Fruit fly (Drosophila melanogaster) whole organism, embryonic: ENCODE results near the gene Rpt6R.

Experiments
- ATbp ChIP-seq: fragments of 200-800 bp; sonication (Bioruptor generic); optimal IDR thresholded peaks from 2 replicates; lab custom pipeline; 2017; ENCODE audit warnings: missing biosample characterization, mild to moderate bottlenecking, missing genetic modification characterization, missing genetic modification reagents
- CG12236 ChIP-seq: fragments of 200-800 bp; sonication (Bioruptor generic); optimal IDR thresholded peaks from 2 replicates; lab custom pipeline; 2016; ENCODE audit warnings: missing biosample characterization, missing genetic modification characterization
- CG12769 ChIP-seq: fragments of 200-800 bp; sonication (Bioruptor generic); optimal IDR thresholded peaks from 2 replicates; lab custom pipeline; 2019; ENCODE audit warnings: missing biosample characterization, mild to moderate bottlenecking, missing genetic modification characterization, moderate library complexity
- CG13894 ChIP-seq: fragments of 200-800 bp; sonication (Bioruptor generic); optimal IDR thresholded peaks from 3 replicates; lab custom pipeline; 2018; ENCODE audit warnings: missing biosample characterization, mild to moderate bottlenecking, missing genetic modification characterization, moderate library complexity
- CG1647 ChIP-seq: fragments of 200-800 bp; sonication (Bioruptor generic); optimal IDR thresholded peaks from 3 replicates; lab custom pipeline; 2016; ENCODE audit warnings: missing biosample characterization, missing genetic modification characterization
- CG17186 ChIP-seq: fragments of 200-800 bp; sonication (Bioruptor generic); optimal IDR thresholded peaks from 3 replicates; lab custom pipeline; 2017; ENCODE audit warnings: missing biosample characterization, missing genetic modification reagents, missing genetic modification characterization
- CG2678 ChIP-seq: fragments of 200-800 bp; sonication (Bioruptor generic); optimal IDR thresholded peaks from 3 replicates; lab custom pipeline; 2019; ENCODE audit warnings: missing biosample characterization, mild to moderate bottlenecking, missing genetic modification characterization, moderate library complexity
- CG30403 ChIP-seq: fragments of 200-800 bp; sonication (Bioruptor generic); optimal IDR thresholded peaks from 3 replicates; lab custom pipeline; 2016; ENCODE audit warnings: missing biosample characterization, missing genetic modification characterization
- CG42726 ChIP-seq: fragments of 200-800 bp; sonication (Bioruptor generic); IDR thresholded peaks from 2 replicates; pipeline ENCODE4 v1.3.6; 2022; ENCODE audit warnings: missing biosample characterization, missing genetic modification characterization; ENCODE audit not compliant: partially characterized antibody
- CG4328 ChIP-seq: fragments of 200-800 bp; sonication (Bioruptor generic); optimal IDR thresholded peaks from 3 replicates; lab custom pipeline; 2017; ENCODE audit warnings: missing biosample characterization, missing genetic modification reagents, missing genetic modification characterization
- CG4820 ChIP-seq: fragments of 200-800 bp; sonication (Bioruptor generic); optimal IDR thresholded peaks from 3 replicates; lab custom pipeline; 2016; ENCODE audit warnings: missing biosample characterization, missing genetic modification characterization
- CG6175 ChIP-seq: fragments of 200-800 bp; sonication (Bioruptor generic); IDR thresholded peaks from 3 replicates; pipeline ENCODE4 v1.3.6; 2022; ENCODE audit warnings: missing biosample characterization, missing genetic modification characterization
- Deaf1 ChIP-seq: fragments of 200-800 bp; optimal IDR thresholded peaks from 3 replicates; lab custom pipeline; 2019; ENCODE audit warnings: missing biosample characterization, mild to moderate bottlenecking, missing genetic modification characterization, moderate library complexity
- Ets65A ChIP-seq: fragments of 200-800 bp; sonication (Bioruptor generic); peaks from one replicate; lab custom pipeline; 2016; ENCODE audit warnings: missing biosample characterization, missing genetic modification characterization
- Gsc ChIP-seq: fragments of 200-800 bp; sonication (Bioruptor generic); IDR thresholded peaks from 2 replicates; pipeline ENCODE4 v1.3.6; 2022; ENCODE audit warnings: missing biosample characterization, missing genetic modification characterization
- HLH4C ChIP-seq: fragments of 200-800 bp; sonication (Bioruptor generic); IDR thresholded peaks from 3 replicates; pipeline ENCODE4 v1.3.6; 2022; ENCODE audit warnings: missing biosample characterization, missing genetic modification characterization; ENCODE audit not compliant: partially characterized antibody
- Jarid2 ChIP-seq: fragments of 200-800 bp; sonication (Bioruptor generic); optimal IDR thresholded peaks from 3 replicates; lab custom pipeline; 2017; ENCODE audit warnings: mild to moderate bottlenecking, missing biosample characterization, missing genetic modification reagents, missing genetic modification characterization
- Lim3 ChIP-seq: fragments of 200-800 bp; sonication (Bioruptor generic); IDR thresholded peaks from 2 replicates; pipeline ENCODE4 v1.3.6; 2022; ENCODE audit warnings: missing biosample characterization, missing genetic modification characterization
- Med ChIP-seq: fragments of 200-800 bp; sonication (Bioruptor generic); peaks from one replicate; lab custom pipeline; 2016; ENCODE audit warnings: missing biosample characterization, missing genetic modification characterization, mild to moderate bottlenecking, inconsistent platforms, moderate library complexity
- NK7.1 ChIP-seq: fragments of 200-800 bp; sonication (Bioruptor generic); optimal IDR thresholded peaks from 3 replicates; lab custom pipeline; 2016; ENCODE audit warnings: missing biosample characterization, missing genetic modification characterization
- Pdp1 ChIP-seq, 2 experiments: fragments of 200-800 bp; sonication (Bioruptor generic); optimal IDR thresholded peaks; 3 replicates each; lab custom pipeline; 2016; ENCODE audit warnings: missing biosample characterization in 2 of 2, missing genetic modification characterization in 2 of 2, mild to moderate bottlenecking in 1 of 2, moderate library complexity in 1 of 2
- Trl ChIP-seq, 3 experiments: fragments of >200 bp in 2 of 3; fragments of 200-800 bp in 1 of 3; sonication (Bioruptor generic) in 1 of 3; optimal IDR thresholded peaks; 2 replicates in 1 of 3; 3 replicates in 2 of 3; lab custom pipeline; 2016 to 2017; ENCODE audit warnings: missing biosample characterization in 1 of 3, missing genetic modification characterization in 1 of 3
- bcd ChIP-seq: fragments of 200-800 bp; sonication (Bioruptor generic); optimal IDR thresholded peaks from 2 replicates; lab custom pipeline; 2017; ENCODE audit warnings: missing biosample characterization, mild to moderate bottlenecking, missing genetic modification characterization
- chinmo ChIP-seq: fragments of 200-800 bp; sonication (Bioruptor generic); IDR thresholded peaks from 4 replicates; pipeline ENCODE4 v1.3.6; 2022; ENCODE audit warnings: missing biosample characterization, missing genetic modification characterization; ENCODE audit not compliant: partially characterized antibody
- chm ChIP-seq: fragments of 200-800 bp; sonication (Bioruptor generic); IDR thresholded peaks from 2 replicates; pipeline ENCODE4 v1.3.6; 2022; ENCODE audit warnings: missing biosample characterization, missing genetic modification characterization
- dan ChIP-seq: fragments of 200-800 bp; sonication (Bioruptor generic); IDR thresholded peaks from 2 replicates; pipeline ENCODE4 v1.3.6; 2022; ENCODE audit warnings: missing biosample characterization, missing genetic modification characterization
- dpn ChIP-seq, 2 experiments: fragments of 200-800 bp; sonication (Bioruptor generic); optimal IDR thresholded peaks; 3 replicates each; lab custom pipeline; 2016; ENCODE audit warnings: missing biosample characterization in 2 of 2, missing genetic modification characterization in 2 of 2
- exex ChIP-seq: fragments of 200-800 bp; sonication (Bioruptor generic); optimal IDR thresholded peaks from 4 replicates; lab custom pipeline; 2018; ENCODE audit warnings: missing biosample characterization, mild to moderate bottlenecking, missing genetic modification characterization, moderate library complexity
- fd3F ChIP-seq: fragments of 200-800 bp; sonication (Bioruptor generic); optimal IDR thresholded peaks from 2 replicates; lab custom pipeline; 2018; ENCODE audit warnings: missing biosample characterization, mild to moderate bottlenecking, missing genetic modification characterization, moderate library complexity
- ftz-f1 ChIP-seq: fragments of 200-800 bp; sonication (Bioruptor generic); optimal IDR thresholded peaks from 2 replicates; lab custom pipeline; 2016; ENCODE audit warnings: missing biosample characterization, missing genetic modification characterization
- grn ChIP-seq: fragments of 200-800 bp; sonication (Bioruptor generic); optimal IDR thresholded peaks from 3 replicates; lab custom pipeline; 2017; ENCODE audit warnings: missing biosample characterization, missing genetic modification characterization
- gsb ChIP-seq: fragments of 200-800 bp; sonication (Bioruptor generic); IDR thresholded peaks from 2 replicates; pipeline ENCODE4 v1.3.6; 2022; ENCODE audit warnings: missing biosample characterization, missing genetic modification characterization
- oc ChIP-seq: fragments of 200-800 bp; sonication (Bioruptor generic); optimal IDR thresholded peaks from 2 replicates; lab custom pipeline; 2018; ENCODE audit warnings: missing biosample characterization, mild to moderate bottlenecking, missing genetic modification characterization, moderate library complexity
- otp ChIP-seq: fragments of 200-800 bp; sonication (Bioruptor generic); IDR thresholded peaks from 3 replicates; pipeline ENCODE4, ENCODE4 v1.3.6; 2022; ENCODE audit warnings: missing biosample characterization, missing genetic modification characterization
- pan ChIP-seq, 4 experiments: fragments of >200 bp in 3 of 4; fragments of 200-800 bp in 1 of 4; sonication (Bioruptor generic) in 1 of 4; optimal IDR thresholded peaks in 3 of 4; IDR thresholded peaks in 1 of 4; 2 replicates each; pipeline versions ENCODE4 v1.3.6 to Lab custom; 2017 to 2022; ENCODE audit warnings: missing biosample characterization in 2 of 4, missing genetic modification characterization in 2 of 4, mixed read lengths in 1 of 4
- pnt ChIP-seq: fragments of 200-800 bp; sonication (Bioruptor generic); optimal IDR thresholded peaks from 3 replicates; lab custom pipeline; 2016; ENCODE audit warnings: missing biosample characterization, missing genetic modification characterization
- pros ChIP-seq: fragments of 200-800 bp; sonication (Bioruptor generic); optimal IDR thresholded peaks from 3 replicates; lab custom pipeline; 2019; ENCODE audit warnings: missing biosample characterization, mild to moderate bottlenecking, missing genetic modification characterization, moderate library complexity
- sr ChIP-seq: fragments of 200-800 bp; sonication (Bioruptor generic); IDR thresholded peaks from 3 replicates; pipeline ENCODE4 v1.3.6; 2022; ENCODE audit warnings: missing biosample characterization, missing genetic modification characterization
- tna ChIP-seq: fragments of 200-800 bp; sonication (Bioruptor generic); IDR thresholded peaks from 2 replicates; pipeline ENCODE4 v1.3.6; 2022; ENCODE audit warnings: missing biosample characterization, missing genetic modification characterization; ENCODE audit not compliant: partially characterized antibody
- ttk ChIP-seq: fragments of 200-800 bp; sonication (Bioruptor generic); IDR thresholded peaks from 2 replicates; pipeline ENCODE4 v2.1.2; 2022; ENCODE audit warnings: missing biosample characterization, missing genetic modification characterization
- zen2 ChIP-seq: fragments of 200-800 bp; sonication (Bioruptor generic); IDR thresholded peaks from 3 replicates; pipeline ENCODE4 v1.3.6; 2022; ENCODE audit warnings: missing biosample characterization, missing genetic modification characterization; ENCODE audit not compliant: partially characterized antibody

The Rpt6R gene

dm6 chr3R:30590237-30590636 is 6.7 kb upstream of the Rpt6R start (continued):
- TF ChIP-seq CG2678 (tag; lab: Kevin White, UChicago) (peak; percentile 10), pnt (no peak)

- no peak for TF ChIP-seq Gsc (GFP tag; lab: Robert Waterston, UW)
- TF ChIP-seq Lim3 (GFP tag; lab: Robert Waterston, UW): no peak
- no peak for TF ChIP-seq CG12236 (GFP tag; lab: Kevin White, UChicago)
- TF ChIP-seq oc (tag; lab: Kevin White, UChicago): peak; percentile 3
- TF ChIP-seq zen2 (GFP tag; lab: Robert Waterston, UW): 0 out of 3 replicates have a peak, but pooled peaks have one; percentile 25
- peak; percentile 55 for TF ChIP-seq Med (GFP tag; lab: Kevin White, UChicago)
- no peak for TF ChIP-seq ftz-f1 (GFP tag; lab: Kevin White, UChicago)
- no peak for TF ChIP-seq HLH4C
- 0 out of 2 replicates have a peak, but pooled peaks have one; percentile 21 for TF ChIP-seq CG42726 (GFP tag; lab: Robert Waterston, UW)
- no peak for TF ChIP-seq fd3F (GFP tag; lab: Kevin White, UChicago)
- peak; percentile 15 to 32 for TF ChIP-seq Trl (optimal IDR thresholded peaks at IDR 0.05; lab: Kevin White, UChicago)
- TF ChIP-seq Trl (GFP tag; optimal IDR thresholded peaks at IDR 0.05; lab: Kevin White, UChicago): no peak
- peak; percentile 29 for TF ChIP-seq pros
- no peak for TF ChIP-seq exex (tag; lab: Kevin White, UChicago)
- peak; percentile 94 for TF ChIP-seq CG13894 (tag; lab: Kevin White, UChicago)
- TF ChIP-seq ttk (GFP tag; lab: Robert Waterston, UW): no peak
- TF ChIP-seq otp: no peak
- no peak for TF ChIP-seq NK7.1 (GFP tag; lab: Kevin White, UChicago)
- 0 out of 3 replicates have a peak, but pooled peaks have one; percentile 59 for TF ChIP-seq CG6175 (GFP tag; lab: Robert Waterston, UW)
- TF ChIP-seq tna (GFP tag; lab: Robert Waterston, UW): no peak
- TF ChIP-seq chinmo (GFP tag; lab: Robert Waterston, UW): 0 out of 4 replicates have a peak, but pooled peaks have one; percentile 17
- peak; percentile 10; the same call in 1 of the 3 replicates for TF ChIP-seq sr (GFP tag; lab: Robert Waterston, UW)
- TF ChIP-seq CG12769 (tag; lab: Kevin White, UChicago): peak; percentile 75
- TF ChIP-seq CG30403 (GFP tag; lab: Kevin White, UChicago): no peak
- TF ChIP-seq grn (GFP tag; lab: Kevin White, UChicago): peak; percentile 13
- TF ChIP-seq Jarid2 (GFP tag; lab: Kevin White, UChicago): no peak
- TF ChIP-seq CG1647: no peak
- TF ChIP-seq Deaf1 (tag; lab: Kevin White, UChicago): peak; percentile 87
- TF ChIP-seq Pdp1 (GFP tag; optimal IDR thresholded peaks at IDR 0.05; lab: Kevin White, UChicago): peak in 1 of 2 experiments; percentile 9
These were observed 3.8 kb upstream of the Rpt6R start, which contains the start of gene CG9717 for dm6 chr3R:30587196-30587753. Gene CG9717, minus strand, starts transcription at chr3R:30587302.

dm6 chr3R:30579129-30579528 is 4.4 kb downstream of the Rpt6R start, which contains the start of gene CG9702:
Gene CG9702, plus strand, starts transcription at chr3R:30579429.
- TF ChIP-seq gsb (GFP tag; lab: Robert Waterston, UW) (no peak), dpn (GFP tag; optimal IDR thresholded peaks at IDR 0.05; lab: Kevin White, UChicago) (no peak), NK7.1 (GFP tag; lab: Kevin White, UChicago) (no peak), CG4820 (GFP tag; lab: Kevin White, UChicago) (no peak), Ets65A (GFP tag; lab: Kevin White, UChicago) (peak; percentile 38), bcd (GFP tag; lab: Kevin White, UChicago) (no peak), dan (GFP tag; lab: Robert Waterston, UW) (no peak), pan (optimal IDR thresholded peaks at IDR 0.05; lab: Kevin White, UChicago) (no peak), pan (GFP tag; optimal IDR thresholded peaks at IDR 0.05 in 1 of 2, IDR thresholded peaks at IDR 0.05 in 1 of 2) (peak in 1 of 2 experiments; percentile 13), ATbp (GFP tag; lab: Kevin White, UChicago) (peak; percentile 37), CG17186 (GFP tag; lab: Kevin White, UChicago) (no peak), CG4328 (GFP tag; lab: Kevin White, UChicago) (no peak), chm (no peak)
- TF ChIP-seq, all 482 proteins: peak for 3
